Worm (Caenorhabditis elegans): ENCODE results near the gene C44H9.4.
"Not testable (repeated sequence)": the region's sequence is repeated elsewhere in the genome, so short reads cannot be mapped to it uniquely, and the experiment has no call there.

C44H9.4 gene

ce11 chrV:12845247-12845646 is 9.8 kb downstream of the C44H9.4 start, which contains the start of gene C44H9.6:
C44H9.6 (minus strand) TSS chrV:12845347.
- no peak for TF ChIP-seq hlh-15 (tag; optimal IDR thresholded peaks at IDR 0.05)
- no peak for TF ChIP-seq ztf-16 (tag; optimal IDR thresholded peaks at IDR 0.05)
- TF ChIP-seq ceh-14 (tag; optimal IDR thresholded peaks at IDR 0.05): no peak
- no peak for TF ChIP-seq K02D7.2 (tag; optimal IDR thresholded peaks at IDR 0.05)
- TF ChIP-seq pqm-1 (tag; optimal IDR thresholded peaks at IDR 0.05): no peak

ce11 chrV:12849736-12850135 is 14.2 kb downstream of the C44H9.4 start, which contains the start of gene C44H9.5:
C44H9.5 (minus strand) TSS chrV:12849864.
- TF ChIP-seq pax-1 (tag; optimal IDR thresholded peaks at IDR 0.05): no peak
- TF ChIP-seq nfya-1 (tag; optimal IDR thresholded peaks at IDR 0.05): no peak
- TF ChIP-seq ceh-2 (tag; optimal IDR thresholded peaks at IDR 0.05): no peak
- no peak for TF ChIP-seq hlh-6 (tag; optimal IDR thresholded peaks at IDR 0.05)
- TF ChIP-seq syd-9 (tag; optimal IDR thresholded peaks at IDR 0.05): no peak
- TF ChIP-seq lim-6 (tag; optimal IDR thresholded peaks at IDR 0.05): no peak
- TF ChIP-seq ceh-6 (GFP tag; optimal IDR thresholded peaks at IDR 0.05): no peak
- TF ChIP-seq hlh-8 (tag; optimal IDR thresholded peaks at IDR 0.05): no peak
- TF ChIP-seq ahr-1 (tag; optimal IDR thresholded peaks at IDR 0.05): no peak
- no peak for TF ChIP-seq eyg-1 (tag; optimal IDR thresholded peaks at IDR 0.05)
- no peak for TF ChIP-seq ceh-9 (tag; optimal IDR thresholded peaks at IDR 0.05)
- no peak for TF ChIP-seq dve-1 (tag; optimal IDR thresholded peaks at IDR 0.05)
- TF ChIP-seq rnt-1 (tag; optimal IDR thresholded peaks at IDR 0.05): no peak
- no peak for TF ChIP-seq fkh-6 (tag; optimal IDR thresholded peaks at IDR 0.05)
- TF ChIP-seq T23F11.4 (GFP tag; optimal IDR thresholded peaks at IDR 0.05): no peak
- TF ChIP-seq unc-3 (GFP tag; conservative IDR thresholded peaks at IDR 0.05): no peak
- TF ChIP-seq unc-3 (tag; optimal IDR thresholded peaks at IDR 0.05): no peak
- TF ChIP-seq ref-2 (tag; optimal IDR thresholded peaks at IDR 0.05): no peak
- TF ChIP-seq ztf-16 (tag; optimal IDR thresholded peaks at IDR 0.05): no peak

- TF ChIP-seq elt-2 (tag; optimal IDR thresholded peaks at IDR 0.05) (peak; percentile 51), unc-42 (tag; optimal IDR thresholded peaks at IDR 0.05) (no peak)
These were observed 16.9 kb downstream of the C44H9.4 start for ce11 chrV:12852355-12852754.

- TF ChIP-seq ceh-24 (tag; optimal IDR thresholded peaks at IDR 0.05): no peak
- no peak for TF ChIP-seq ceh-19 (GFP tag; optimal IDR thresholded peaks at IDR 0.05)
- TF ChIP-seq elt-2 (tag; optimal IDR thresholded peaks at IDR 0.05): peak; percentile 53
- TF ChIP-seq hlh-30 (tag; optimal IDR thresholded peaks at IDR 0.05; ENCODE audit: insufficient read depth): no peak
- TF ChIP-seq sox-2 (GFP tag; IDR thresholded peaks at IDR 0.05): no peak
- no peak for TF ChIP-seq nfya-1 (tag; optimal IDR thresholded peaks at IDR 0.05)
These were observed 19.3 kb downstream of the C44H9.4 start, which contains the start of gene C44H9.7 for ce11 chrV:12854766-12855165. C44H9.7 (minus strand) TSS chrV:12854866.

DNA sequence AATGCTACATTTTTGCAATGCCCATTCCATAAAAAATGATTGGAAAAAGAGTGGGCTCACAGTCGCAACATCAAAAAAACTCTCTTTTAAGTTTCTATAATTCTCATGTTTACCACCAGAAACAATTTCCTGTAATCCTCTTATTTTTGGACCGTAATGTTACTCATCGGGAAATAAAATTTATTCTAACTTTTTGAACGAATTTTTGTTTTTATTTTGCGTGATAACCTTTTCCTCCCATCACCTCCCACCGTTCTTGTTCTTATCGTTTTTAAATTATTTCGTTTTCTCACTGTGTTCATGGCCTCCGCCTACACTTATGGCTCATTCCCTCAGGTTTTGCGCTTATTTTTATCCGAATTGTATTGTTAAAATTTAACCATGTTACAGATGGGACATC is 23.7 kb downstream of the C44H9.4 start, which contains the start of gene anp-1:
Gene anp-1, plus strand, starts transcription at position 301 of the 400 bp plus-strand sequence.
- TF ChIP-seq dmd-4 (tag; optimal IDR thresholded peaks at IDR 0.05; ENCODE audit: borderline replicate concordance) (no peak), ceh-14 (tag; optimal IDR thresholded peaks at IDR 0.05) (no peak), sdc-2 (tag; optimal IDR thresholded peaks at IDR 0.05) (no peak), sox-2 (GFP tag; IDR thresholded peaks at IDR 0.05) (no peak)

- not testable (repeated sequence) for TF ChIP-seq hlh-15, nhr-11, rnt-1 (tag; optimal IDR thresholded peaks at IDR 0.05)
These were observed 30.1 kb downstream of the C44H9.4 start, which contains the start of gene T07F10.5 for ce11 chrV:12865615-12866014. T07F10.5 (plus strand) TSS chrV:12865915.
